Worm (Caenorhabditis elegans) whole organism, L3 larva: ENCODE measurements around the gene irk-1.

ENCODE experiments used
- R02D3.7 ChIP-seq: fragments of 150-350 bp; optimal IDR thresholded peaks from 2 replicates; lab custom pipeline; 2014; ENCODE audit warnings: missing biosample characterization, missing genetic modification characterization
- ZK546.5 ChIP-seq: sonication (generic microtip); optimal IDR thresholded peaks from 2 replicates; lab custom pipeline; 2017; ENCODE audit warnings: missing biosample characterization, missing genetic modification characterization
- ama-1 ChIP-seq: fragments of 150-350 bp; optimal IDR thresholded peaks from 2 replicates; lab custom pipeline; 2018
- ceh-16 ChIP-seq: sonication (generic microtip); optimal IDR thresholded peaks from 2 replicates; lab custom pipeline; 2017; ENCODE audit warnings: missing biosample characterization, missing genetic modification characterization
- ceh-28 ChIP-seq: fragments of 150-350 bp; optimal IDR thresholded peaks from 2 replicates; lab custom pipeline; 2014; ENCODE audit warnings: missing biosample characterization, missing genetic modification reagents, missing genetic modification characterization
- ceh-82 ChIP-seq: fragments of 150-350 bp; optimal IDR thresholded peaks from 2 replicates; lab custom pipeline; 2014; ENCODE audit warnings: missing biosample characterization, missing genetic modification characterization
- daf-12 ChIP-seq: fragments of 150-350 bp; optimal IDR thresholded peaks from 2 replicates; lab custom pipeline; 2014; ENCODE audit warnings: missing biosample characterization, missing genetic modification reagents, missing genetic modification characterization
- egl-5 ChIP-seq: fragments of 150-350 bp; optimal IDR thresholded peaks from 2 replicates; lab custom pipeline; 2017; ENCODE audit warnings: missing biosample characterization, missing genetic modification reagents, missing genetic modification characterization, inconsistent platforms
- elt-2 ChIP-seq: sonication (generic microtip); optimal IDR thresholded peaks from 2 replicates; lab custom pipeline; 2016; ENCODE audit warnings: missing genetic modification reagents, mild to moderate bottlenecking, missing genetic modification characterization, missing compliant biosample characterization
- elt-3 ChIP-seq, 3 experiments: fragments of 150-350 bp in 1 of 3; sonication (generic microtip) in 2 of 3; optimal IDR thresholded peaks; 2 replicates in 2 of 3; 4 replicates in 1 of 3; lab custom pipeline; 2014 to 2017; ENCODE audit warnings: missing biosample characterization in 3 of 3, missing genetic modification characterization in 3 of 3
- eor-1 ChIP-seq, 2 experiments: fragments of 150-350 bp; optimal IDR thresholded peaks; 2 replicates each; lab custom pipeline; 2014 to 2018; ENCODE audit warnings: missing biosample characterization in 2 of 2, missing genetic modification characterization in 2 of 2
- fkh-10 ChIP-seq: sonication (generic microtip); optimal IDR thresholded peaks from 2 replicates; lab custom pipeline; 2017; ENCODE audit warnings: missing biosample characterization, missing genetic modification reagents, missing genetic modification characterization
- fos-1 ChIP-seq: fragments of 150-350 bp; optimal IDR thresholded peaks from 2 replicates; lab custom pipeline; 2014; ENCODE audit warnings: missing biosample characterization, missing genetic modification characterization
- jun-1 ChIP-seq: fragments of 150-350 bp; optimal IDR thresholded peaks from 2 replicates; lab custom pipeline; 2014; ENCODE audit warnings: missing biosample characterization, missing genetic modification reagents, missing genetic modification characterization
- lin-39 ChIP-seq: fragments of 150-350 bp; optimal IDR thresholded peaks from 2 replicates; lab custom pipeline; 2018; ENCODE audit warnings: missing biosample characterization, missing genetic modification reagents, missing genetic modification characterization
- mdl-1 ChIP-seq: fragments of 150-350 bp; optimal IDR thresholded peaks from 2 replicates; lab custom pipeline; 2014; ENCODE audit warnings: missing biosample characterization, missing genetic modification characterization
- nhr-23 ChIP-seq: fragments of 150-350 bp; optimal IDR thresholded peaks from 2 replicates; lab custom pipeline; 2014; ENCODE audit warnings: missing biosample characterization, missing genetic modification reagents, missing genetic modification characterization
- pha-4 ChIP-seq: fragments of 150-350 bp; optimal IDR thresholded peaks from 2 replicates; lab custom pipeline; 2014; ENCODE audit warnings: missing biosample characterization, missing genetic modification reagents, missing genetic modification characterization
- pqm-1 ChIP-seq: fragments of 150-350 bp; optimal IDR thresholded peaks from 2 replicates; lab custom pipeline; 2017; ENCODE audit warnings: missing biosample characterization, missing genetic modification characterization, inconsistent platforms
- tbx-2 ChIP-seq: sonication (generic microtip); optimal IDR thresholded peaks from 2 replicates; lab custom pipeline; 2016; ENCODE audit warnings: mild to moderate bottlenecking, missing genetic modification characterization, missing compliant biosample characterization

irk-1 gene

DNA sequence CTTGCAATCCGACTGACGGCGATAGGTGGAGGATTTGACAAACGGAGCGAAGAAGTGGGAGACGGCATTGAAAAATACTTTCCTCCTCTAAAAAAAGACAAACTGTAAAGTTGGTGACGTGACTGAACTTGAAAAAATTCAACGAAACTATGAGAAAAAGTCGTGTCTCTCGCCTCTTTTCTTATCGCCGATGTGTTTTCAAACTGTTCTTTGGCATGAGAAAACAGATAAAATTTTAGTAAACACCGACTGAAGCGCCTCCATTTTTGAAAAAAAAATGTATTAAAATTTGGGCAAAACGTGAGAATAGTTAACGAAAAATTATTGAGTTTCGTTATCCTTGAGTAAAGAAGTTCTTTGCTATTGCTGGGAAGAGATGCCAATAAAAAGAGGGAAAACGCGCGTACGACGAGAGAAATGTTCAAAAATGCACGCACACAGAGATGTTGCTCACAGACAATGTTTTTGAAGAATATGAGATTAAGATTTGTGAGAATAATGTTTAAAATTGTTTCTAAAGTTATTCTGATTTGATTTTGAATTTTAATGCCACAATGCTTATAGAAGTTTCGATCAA, 49.0 kb downstream of the irk-1 start:
- TF ChIP-seq elt-2 (tag; lab: Kevin White, UChicago), result peak; percentile 64
- peak; percentile 35 for TF ChIP-seq pha-4 (tag; lab: Kevin White, UChicago)
- TF ChIP-seq ZK546.5 (tag; lab: Kevin White, UChicago), result no peak
- TF ChIP-seq ceh-16 (tag; lab: Kevin White, UChicago), result no peak
- TF ChIP-seq mdl-1 (tag; lab: Kevin White, UChicago), result peak; percentile 52
- no peak for TF ChIP-seq daf-12 (tag; lab: Kevin White, UChicago)
- peak; percentile 21 for TF ChIP-seq pqm-1
- no peak for TF ChIP-seq eor-1 (tag; optimal IDR thresholded peaks at IDR 0.05; lab: Kevin White, UChicago)
- TF ChIP-seq elt-3 (tag; optimal IDR thresholded peaks at IDR 0.05; lab: Kevin White, UChicago), result no peak
- TF ChIP-seq egl-5, result no peak
- TF ChIP-seq tbx-2 (tag; lab: Kevin White, UChicago), result no peak
- no peak for TF ChIP-seq ceh-28 (tag; lab: Kevin White, UChicago)
- no peak for TF ChIP-seq fos-1 (tag; lab: Kevin White, UChicago)
- TF ChIP-seq, all 47 proteins: peak for 4

DNA sequence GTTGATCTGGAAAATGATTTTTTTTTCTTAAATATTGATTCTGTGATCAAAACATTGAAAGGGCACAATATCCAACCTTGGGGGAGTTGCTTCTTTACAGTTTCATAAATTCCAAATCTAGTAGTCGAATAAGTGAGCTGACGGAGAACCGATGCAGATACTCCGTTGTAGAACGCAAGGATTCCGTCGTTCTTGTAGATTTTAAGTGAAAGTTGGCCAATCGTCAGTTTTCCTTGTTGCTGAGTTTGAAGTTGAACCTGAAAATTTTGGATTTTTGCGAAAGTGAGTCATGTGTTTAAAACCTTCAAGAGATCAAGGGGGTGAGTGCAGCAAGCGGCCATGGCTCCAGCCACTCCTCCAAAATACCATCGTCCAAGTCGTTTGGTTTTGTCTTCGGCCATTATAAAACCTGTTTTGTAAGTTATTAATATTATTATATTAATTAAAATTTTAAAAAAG, 52.6 kb downstream of the irk-1 start, which contains the start of gene slc-25A10:
Gene slc-25A10 (minus strand): TSS at position 409 of the 459 bp plus-strand sequence.
- TF ChIP-seq elt-2 (tag; lab: Kevin White, UChicago) (peak; percentile 15), R02D3.7 (no peak), ama-1 (lab: Kevin White, UChicago) (peak; percentile 88)

DNA sequence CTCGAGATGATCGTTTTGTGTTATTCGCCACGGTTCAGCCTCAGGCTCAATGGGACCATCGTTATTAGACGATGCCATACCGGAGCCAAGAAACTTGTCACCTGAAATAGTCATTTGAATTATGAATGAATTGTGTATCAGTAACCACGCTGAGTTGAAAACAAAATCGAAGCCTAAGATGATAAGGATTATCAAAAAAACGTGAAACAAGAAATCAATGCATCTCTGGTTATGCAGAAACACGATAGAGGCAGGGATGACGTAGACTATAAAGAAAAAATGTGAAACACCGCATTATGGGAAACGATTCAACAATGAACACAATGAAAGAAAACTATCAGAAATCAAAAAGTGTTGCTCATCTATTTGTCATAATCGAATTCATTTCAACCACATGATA, 54.9 kb downstream of the irk-1 start, which contains the start of gene smf-1:
Gene smf-1 (minus strand): TSS at position 101 of the 400 bp plus-strand sequence.
- TF ChIP-seq fkh-10 (GFP tag; lab: Kevin White, UChicago), result no peak
- no peak for TF ChIP-seq ceh-82 (tag; lab: Kevin White, UChicago)
- TF ChIP-seq tbx-2 (tag; lab: Kevin White, UChicago), result no peak
- no peak for TF ChIP-seq lin-39 (tag; lab: Kevin White, UChicago)
- no peak for TF ChIP-seq nhr-23 (tag; lab: Kevin White, UChicago)
- TF ChIP-seq elt-2 (tag; lab: Kevin White, UChicago), result peak; percentile 54
- no peak for TF ChIP-seq elt-3 (tag; optimal IDR thresholded peaks at IDR 0.05; lab: Kevin White, UChicago)

DNA sequence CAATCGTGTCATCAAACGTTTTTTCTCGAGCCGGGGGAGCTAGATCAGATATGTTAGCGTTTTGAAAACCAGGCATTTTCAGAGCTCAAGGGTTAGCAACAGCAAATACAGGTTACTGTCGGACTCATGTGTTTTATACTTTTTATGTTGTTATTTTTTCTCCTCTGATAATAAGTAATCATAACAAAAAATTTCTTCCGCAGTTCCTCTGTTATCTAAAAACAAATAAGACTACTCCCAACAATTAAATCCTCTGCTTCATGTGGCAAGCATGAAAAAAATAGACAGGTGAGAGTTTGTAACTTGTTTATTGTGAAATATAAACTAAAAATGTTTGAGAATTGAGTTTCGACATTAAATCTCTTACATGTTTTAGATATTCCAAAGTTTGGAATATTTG, 59.3 kb downstream of the irk-1 start, which contains the start of gene smf-2:
Gene smf-2 (minus strand): TSS at position 101 of the 400 bp plus-strand sequence.
- TF ChIP-seq ZK546.5 (tag; lab: Kevin White, UChicago) (no peak), nhr-23 (tag; lab: Kevin White, UChicago) (no peak), jun-1 (no peak)
- TF ChIP-seq, all 47 proteins: peak for 0
